Worm (Caenorhabditis elegans): ENCODE measurements around the gene srx-32.

DNA sequence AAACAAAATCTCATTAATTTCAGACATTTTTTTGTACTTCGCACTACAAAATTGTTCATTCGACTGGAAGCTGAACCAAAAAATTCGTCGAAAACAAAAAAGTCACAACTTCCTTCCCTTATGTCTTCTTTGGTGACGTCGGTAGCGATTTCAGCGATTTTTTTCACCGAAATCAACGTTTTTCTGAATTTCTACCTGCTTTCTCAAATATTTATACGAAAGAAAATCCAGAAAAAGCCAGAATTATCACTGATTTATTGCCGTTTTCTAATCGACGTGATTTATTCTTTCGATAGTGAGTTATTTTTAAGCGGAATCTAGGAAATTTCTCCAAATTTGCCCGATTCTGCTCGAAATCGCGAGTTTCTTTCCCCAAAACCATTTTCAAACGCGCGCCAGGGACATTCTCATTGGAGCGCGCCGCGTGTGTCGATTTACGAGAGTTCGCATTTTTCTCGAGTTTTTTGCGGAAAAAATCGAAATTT is 45.6 kb downstream of the srx-32 start, which contains the start of gene srbc-58:
- TF ChIP-seq pha-4 (tag; optimal IDR thresholded peaks at IDR 0.05) (no peak), flh-1 (GFP tag; optimal IDR thresholded peaks at IDR 0.05) (no peak), ztf-11 (tag; optimal IDR thresholded peaks at IDR 0.05) (no peak), unc-39 (tag; optimal IDR thresholded peaks at IDR 0.05) (no peak)

All from whole organism, mixed stage, embryonic.